Worm (Caenorhabditis elegans) whole organism, young adult: ENCODE results near the gene rfip-1.

Source experiments
- B0035.1 ChIP-seq: sonication (generic microtip); optimal IDR thresholded peaks from 2 replicates; lab custom pipeline; 2016; ENCODE audit warnings: missing genetic modification characterization, mild to moderate bottlenecking, missing compliant biosample characterization, missing genotype, missing genetic modification reagents
- F23B12.7 ChIP-seq: sonication (generic microtip); optimal IDR thresholded peaks from 2 replicates; lab custom pipeline; 2017; ENCODE audit warnings: missing genetic modification characterization, mild to moderate bottlenecking, missing compliant biosample characterization, antibody characterized with exemption, moderate library complexity; ENCODE audit not compliant: insufficient read depth
- K11D2.4 ChIP-seq: fragments of 200-800 bp; sonication (Bioruptor generic); IDR thresholded peaks from 2 replicates; pipeline ENCODE4 v1.3.6; 2022; ENCODE audit warnings: missing genetic modification reagents, missing genetic modification characterization, missing compliant biosample characterization
- Y53F4B.3 ChIP-seq: fragments of 200-800 bp; sonication (Bioruptor generic); IDR thresholded peaks from 2 replicates; pipeline ENCODE4 v1.3.6; 2022; ENCODE audit warnings: missing genetic modification reagents, missing genetic modification characterization, missing compliant biosample characterization
- Y95B8A.8 ChIP-seq: fragments of 200-800 bp; sonication (Bioruptor generic); IDR thresholded peaks from 2 replicates; pipeline ENCODE4 v1.3.6; 2022; ENCODE audit warnings: missing genetic modification reagents, missing genetic modification characterization, missing compliant biosample characterization
- ZK185.1 ChIP-seq: sonication (generic microtip); optimal IDR thresholded peaks from 2 replicates; lab custom pipeline; 2016; ENCODE audit warnings: mild to moderate bottlenecking, missing genetic modification characterization, missing compliant biosample characterization; ENCODE audit not compliant: poor library complexity, severe bottlenecking
- akir-1 ChIP-seq: fragments of 200-800 bp; sonication (Bioruptor generic); optimal IDR thresholded peaks from 2 replicates; lab custom pipeline; 2018; ENCODE audit warnings: mild to moderate bottlenecking, missing genetic modification characterization, moderate library complexity, missing compliant biosample characterization
- attf-5 ChIP-seq: fragments of 200-800 bp; sonication (Bioruptor generic); optimal IDR thresholded peaks from 2 replicates; lab custom pipeline; 2018; ENCODE audit warnings: mild to moderate bottlenecking, missing genetic modification characterization, missing compliant biosample characterization
- cebp-1 ChIP-seq, 2 experiments: fragments of 200-800 bp in 1 of 2; sonication (Bioruptor generic) in 1 of 2; sonication (generic microtip) in 1 of 2; IDR thresholded peaks in 1 of 2; optimal IDR thresholded peaks in 1 of 2; 2 replicates each; pipeline versions ENCODE4 v1.3.6 to Lab custom; 2017 to 2022; ENCODE audit warnings: missing compliant biosample characterization in 2 of 2, missing genetic modification characterization in 2 of 2, mild to moderate bottlenecking in 1 of 2, missing genetic modification reagents in 1 of 2, moderate library complexity in 1 of 2
- cebp-2 ChIP-seq: fragments of 200-800 bp; sonication (Bioruptor generic); IDR thresholded peaks from 2 replicates; pipeline ENCODE4 v1.3.6; 2022; ENCODE audit warnings: missing genetic modification characterization, missing compliant biosample characterization
- ceh-27 ChIP-seq: fragments of 200-800 bp; sonication (Bioruptor generic); optimal IDR thresholded peaks from 2 replicates; lab custom pipeline; 2018; ENCODE audit warnings: mild to moderate bottlenecking, missing genetic modification characterization, moderate library complexity, missing compliant biosample characterization
- die-1 ChIP-seq: sonication (generic microtip); optimal IDR thresholded peaks from 2 replicates; lab custom pipeline; 2016; ENCODE audit warnings: missing genotype, mild to moderate bottlenecking, missing genetic modification characterization, missing compliant biosample characterization
- dox-1 ChIP-seq: fragments of 200-800 bp; sonication (Bioruptor generic); IDR thresholded peaks from 2 replicates; pipeline ENCODE4 v1.3.6; 2022; ENCODE audit warnings: missing genetic modification reagents, missing genetic modification characterization, missing compliant biosample characterization
- egl-18 ChIP-seq: fragments of 200-800 bp; sonication (Bioruptor generic); IDR thresholded peaks from 2 replicates; pipeline ENCODE4 v1.3.6; 2022; ENCODE audit warnings: missing genetic modification reagents, missing genetic modification characterization, missing compliant biosample characterization
- ekl-4 ChIP-seq: fragments of 200-800 bp; sonication (Bioruptor generic); IDR thresholded peaks from 2 replicates; pipeline ENCODE4 v1.3.6; 2022; ENCODE audit warnings: missing genetic modification reagents, missing genetic modification characterization, missing compliant biosample characterization
- ets-4 ChIP-seq: fragments of 200-800 bp; sonication (Bioruptor generic); optimal IDR thresholded peaks from 2 replicates; lab custom pipeline; 2018; ENCODE audit warnings: mild to moderate bottlenecking, missing genetic modification characterization, missing compliant biosample characterization
- fkh-3 ChIP-seq: sonication (generic microtip); optimal IDR thresholded peaks from 2 replicates; lab custom pipeline; 2016; ENCODE audit warnings: mild to moderate bottlenecking, missing genetic modification characterization, missing compliant biosample characterization
- gei-17 ChIP-seq: fragments of 200-800 bp; sonication (Bioruptor generic); optimal IDR thresholded peaks from 2 replicates; lab custom pipeline; 2018; ENCODE audit warnings: mild to moderate bottlenecking, missing genetic modification characterization, missing compliant biosample characterization
- hmg-1.2 ChIP-seq: fragments of 200-800 bp; sonication (Bioruptor generic); IDR thresholded peaks from 2 replicates; pipeline ENCODE4 v1.3.6; 2022; ENCODE audit warnings: missing genetic modification reagents, missing genetic modification characterization, missing compliant biosample characterization
- let-607 ChIP-seq, 2 experiments: fragments of 200-800 bp in 1 of 2; sonication (Bioruptor generic) in 1 of 2; sonication (generic microtip) in 1 of 2; optimal IDR thresholded peaks; 2 replicates each; lab custom pipeline; 2016 to 2018; ENCODE audit warnings: mild to moderate bottlenecking in 2 of 2, missing compliant biosample characterization in 2 of 2, missing genetic modification characterization in 2 of 2, moderate library complexity in 2 of 2, missing genotype in 1 of 2
- lin-40 ChIP-seq: sonication (generic microtip); optimal IDR thresholded peaks from 2 replicates; lab custom pipeline; 2016; ENCODE audit warnings: missing genetic modification characterization, mild to moderate bottlenecking, missing compliant biosample characterization, missing genotype, missing genetic modification reagents
- madf-6 ChIP-seq: fragments of 200-800 bp; sonication (Bioruptor generic); IDR thresholded peaks from 2 replicates; pipeline ENCODE4 v1.3.6; 2022; ENCODE audit warnings: missing genetic modification reagents, missing genetic modification characterization, missing compliant biosample characterization
- nfyb-1 ChIP-seq: fragments of 200-800 bp; sonication (Bioruptor generic); IDR thresholded peaks from 2 replicates; pipeline ENCODE4 v1.3.6; 2022; ENCODE audit warnings: missing genetic modification reagents, missing genetic modification characterization, missing compliant biosample characterization
- nhr-27 ChIP-seq: fragments of 200-800 bp; sonication (Bioruptor generic); optimal IDR thresholded peaks from 2 replicates; lab custom pipeline; 2018; ENCODE audit warnings: mild to moderate bottlenecking, missing genetic modification characterization, moderate library complexity, missing compliant biosample characterization
- nhr-80 ChIP-seq: sonication (generic microtip); optimal IDR thresholded peaks from 2 replicates; lab custom pipeline; 2016; ENCODE audit warnings: missing genetic modification characterization, missing compliant biosample characterization
- nhr-90 ChIP-seq: sonication (generic microtip); optimal IDR thresholded peaks from 2 replicates; lab custom pipeline; 2016; ENCODE audit warnings: missing genotype, mild to moderate bottlenecking, missing genetic modification characterization, missing compliant biosample characterization
- pbrm-1 ChIP-seq: fragments of 200-800 bp; sonication (Bioruptor generic); IDR thresholded peaks from 2 replicates; pipeline ENCODE4 v1.3.6; 2022; ENCODE audit warnings: missing genetic modification reagents, missing genetic modification characterization, missing compliant biosample characterization
- rcor-1 ChIP-seq: fragments of 200-800 bp; sonication (Bioruptor generic); IDR thresholded peaks from 2 replicates; pipeline ENCODE4 v1.3.6; 2022; ENCODE audit warnings: missing genetic modification reagents, missing genetic modification characterization, missing compliant biosample characterization
- rec-8 ChIP-seq, 2 experiments: sonication (generic microtip); optimal IDR thresholded peaks; 2 replicates each; lab custom pipeline; 2016; ENCODE audit warnings: mild to moderate bottlenecking in 2 of 2, missing genetic modification characterization in 2 of 2, missing genetic modification reagents in 2 of 2, missing genotype in 2 of 2, missing biosample characterization in 1 of 2, missing compliant biosample characterization in 1 of 2, moderate library complexity in 1 of 2
- snpc-1.1 ChIP-seq: sonication (generic microtip); optimal IDR thresholded peaks from 2 replicates; lab custom pipeline; 2017; ENCODE audit warnings: missing genetic modification characterization, mild to moderate bottlenecking, missing compliant biosample characterization, antibody characterized with exemption, moderate library complexity, missing genotype, missing genetic modification reagents; ENCODE audit not compliant: insufficient read depth
- snpc-4 ChIP-seq, 5 experiments: fragments of 150-350 bp in 1 of 5; sonication (generic microtip) in 4 of 5; optimal IDR thresholded peaks; 2 replicates each; lab custom pipeline; 2014 to 2018; ENCODE audit warnings: missing genetic modification characterization in 5 of 5, missing biosample characterization in 3 of 5, antibody characterized with exemption in 2 of 5, mild to moderate bottlenecking in 2 of 5, missing compliant biosample characterization in 2 of 5, missing genotype in 2 of 5, moderate library complexity in 2 of 5, missing genetic modification reagents in 1 of 5
- tbp1 ChIP-seq: fragments of 200-800 bp; sonication (Bioruptor generic); optimal IDR thresholded peaks from 2 replicates; lab custom pipeline; 2018; ENCODE audit warnings: mild to moderate bottlenecking, missing genetic modification characterization, missing compliant biosample characterization
- unc-130 ChIP-seq: sonication (generic microtip); optimal IDR thresholded peaks from 2 replicates; lab custom pipeline; 2016; ENCODE audit warnings: missing genetic modification reagents, missing genetic modification characterization, missing compliant biosample characterization
- unc-62 ChIP-seq: fragments of 150-350 bp; optimal IDR thresholded peaks from 2 replicates; lab custom pipeline; 2014; ENCODE audit warnings: missing biosample characterization, missing genetic modification reagents, missing genetic modification characterization
- xnd-1 ChIP-seq: sonication (generic microtip); optimal IDR thresholded peaks from 2 replicates; lab custom pipeline; 2016; ENCODE audit warnings: missing genotype, missing genetic modification reagents, missing genetic modification characterization, missing compliant biosample characterization
- ztf-6 ChIP-seq: fragments of 200-800 bp; sonication (Bioruptor generic); IDR thresholded peaks from 2 replicates; pipeline ENCODE4 v1.3.6; 2022; ENCODE audit warnings: missing genetic modification reagents, missing genetic modification characterization, missing compliant biosample characterization

The rfip-1 gene

ce11 chrII:5921620-5922019 is 37.3 kb downstream of the rfip-1 start, which contains the start of gene vrk-1:
Gene vrk-1 (plus strand): TSS chrII:5921967.
- TF ChIP-seq nfyb-1 (GFP tag; lab: Robert Waterston, UW): no peak
- TF ChIP-seq madf-6 (GFP tag; lab: Robert Waterston, UW): peak; percentile 35
- TF ChIP-seq, all 124 proteins: peak for 1

ce11 chrII:5928502-5928901 is 44.1 kb downstream of the rfip-1 start, which contains the start of gene egl-44:
Gene egl-44 (plus strand): TSS chrII:5928802.
- TF ChIP-seq cebp-2 (GFP tag; lab: Robert Waterston, UW) (no peak), xnd-1 (tag; lab: Kevin White, UChicago) (no peak), fkh-3 (no peak), akir-1 (GFP tag; lab: Kevin White, UChicago) (no peak), K11D2.4 (GFP tag; lab: Robert Waterston, UW) (no peak), nhr-90 (tag; lab: Kevin White, UChicago) (no peak), ceh-27 (GFP tag; lab: Kevin White, UChicago) (no peak), snpc-1.1 (tag; lab: Kevin White, UChicago) (no peak), lin-40 (tag; lab: Kevin White, UChicago) (no peak), B0035.1 (tag; lab: Kevin White, UChicago) (no peak), rec-8 (tag; optimal IDR thresholded peaks at IDR 0.05; lab: Kevin White, UChicago) (no peak), gei-17 (GFP tag; lab: Kevin White, UChicago) (no peak), unc-130 (GFP tag; lab: Kevin White, UChicago) (no peak)

- TF ChIP-seq pbrm-1 (GFP tag; lab: Robert Waterston, UW): no peak
- TF ChIP-seq die-1 (tag; lab: Kevin White, UChicago): no peak
- TF ChIP-seq ets-4 (GFP tag; lab: Kevin White, UChicago): peak; percentile 54
- TF ChIP-seq egl-18 (GFP tag; lab: Robert Waterston, UW): no peak
- TF ChIP-seq ztf-6: no peak
- TF ChIP-seq attf-5 (GFP tag; lab: Kevin White, UChicago): peak; percentile 49
- TF ChIP-seq nhr-80: peak; percentile 98
- peak; percentile 66 for TF ChIP-seq unc-62 (GFP tag; lab: Kevin White, UChicago)
- TF ChIP-seq cebp-1 (GFP tag; IDR thresholded peaks at IDR 0.05; lab: Robert Waterston, UW): peak; percentile 66; the same call in 1 of the 2 replicates
- peak; percentile 71 for TF ChIP-seq cebp-1 (tag; optimal IDR thresholded peaks at IDR 0.05; lab: Kevin White, UChicago)
- TF ChIP-seq hmg-1.2 (GFP tag; lab: Robert Waterston, UW): 0 out of 2 replicates have a peak, but pooled peaks have one; percentile 6
- no peak for TF ChIP-seq rec-8 (tag; optimal IDR thresholded peaks at IDR 0.05; lab: Kevin White, UChicago)
- no peak for TF ChIP-seq Y53F4B.3 (GFP tag; lab: Robert Waterston, UW)
- TF ChIP-seq Y95B8A.8 (GFP tag; lab: Robert Waterston, UW): no peak
- TF ChIP-seq nhr-27 (tag; lab: Kevin White, UChicago): no peak
- no peak for TF ChIP-seq snpc-4 (GFP tag; optimal IDR thresholded peaks at IDR 0.05; lab: Kevin White, UChicago)
- peak in 1 of 4 experiments; percentile 0 for TF ChIP-seq snpc-4 (tag; optimal IDR thresholded peaks at IDR 0.05; lab: Kevin White, UChicago)
- peak; percentile 27 for TF ChIP-seq F23B12.7 (tag; lab: Kevin White, UChicago)
- TF ChIP-seq ekl-4 (GFP tag; lab: Robert Waterston, UW): no peak
- peak; percentile 63; the same call in 1 of the 2 replicates for TF ChIP-seq dox-1 (GFP tag; lab: Robert Waterston, UW)
- peak; percentile 1 for TF ChIP-seq ZK185.1
- no peak for TF ChIP-seq tbp1 (GFP tag; lab: Kevin White, UChicago)
- peak; percentile 71 to 72 for TF ChIP-seq let-607 (tag; optimal IDR thresholded peaks at IDR 0.05; lab: Kevin White, UChicago)
- 0 out of 2 replicates have a peak, but pooled peaks have one; percentile 15 for TF ChIP-seq rcor-1 (GFP tag; lab: Robert Waterston, UW)
- TF ChIP-seq, all 124 proteins: peak for 12
Measured at ce11 chrII:5930095-5930653, 45.8 kb downstream of the rfip-1 start.
